Worm (Caenorhabditis elegans): ENCODE measurements around the gene C56G2.15.

C56G2.15 gene

DNA sequence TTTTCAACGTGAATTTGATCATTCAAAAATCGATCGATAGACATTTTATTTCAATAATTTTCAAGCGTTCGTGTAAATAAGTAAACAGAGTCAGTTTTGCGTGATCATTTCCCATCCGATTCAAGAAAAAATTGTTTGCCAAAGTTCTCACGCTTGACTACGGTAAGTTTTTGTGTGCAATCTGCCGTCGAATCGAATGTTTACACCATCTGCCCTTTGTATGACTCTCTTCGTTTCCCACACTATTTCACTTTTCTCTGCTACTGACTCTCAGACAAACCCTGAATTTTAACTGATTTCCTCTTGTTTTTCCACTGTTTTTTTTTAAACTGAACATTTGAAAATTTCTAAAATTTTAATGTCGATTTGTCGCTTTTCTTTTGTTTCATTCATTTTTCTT, 23.0 kb downstream of the C56G2.15 start (continued):
- TF ChIP-seq nhr-11 (tag; optimal IDR thresholded peaks at IDR 0.05) (peak; percentile 78), madf-5 (GFP tag; IDR thresholded peaks at IDR 0.05) (no peak), Y105C5A.15 (GFP tag; IDR thresholded peaks at IDR 0.05) (no peak), lir-3 (tag; optimal IDR thresholded peaks at IDR 0.05) (no peak), nhr-111 (GFP tag; optimal IDR thresholded peaks at IDR 0.05) (no peak), daf-16 (GFP tag; optimal IDR thresholded peaks at IDR 0.05) (peak in 1 of 2 experiments; percentile 66), daf-16 (tag; optimal IDR thresholded peaks at IDR 0.05) (peak; percentile 64), gei-8 (GFP tag; optimal IDR thresholded peaks at IDR 0.05) (no peak), egl-27 (tag; optimal IDR thresholded peaks at IDR 0.05) (no peak), ceh-44 (GFP tag; IDR thresholded peaks at IDR 0.05) (no peak), cey-2 (tag; optimal IDR thresholded peaks at IDR 0.05; ENCODE audit: borderline replicate concordance, insufficient read depth) (no peak), ceh-62 (tag; optimal IDR thresholded peaks at IDR 0.05) (no peak), dpl-1 (GFP tag; optimal IDR thresholded peaks at IDR 0.05) (peak; percentile 75), lsy-2 (tag; optimal IDR thresholded peaks at IDR 0.05) (peak; percentile 93 to 98), nhr-10 (tag; optimal IDR thresholded peaks at IDR 0.05) (peak; percentile 38), attf-4 (tag; optimal IDR thresholded peaks at IDR 0.05) (no peak), ZK337.2 (GFP tag; IDR thresholded peaks at IDR 0.05) (no peak), aly-2 (tag; optimal IDR thresholded peaks at IDR 0.05) (no peak), F37D6.2 (tag; optimal IDR thresholded peaks at IDR 0.05) (peak; percentile 38), lim-7 (GFP tag; IDR thresholded peaks at IDR 0.05) (0 out of 2 replicates have a peak, but pooled peaks have one; percentile 51), T26A8.4 (GFP tag; IDR thresholded peaks at IDR 0.05) (peak; percentile 66), ceh-20 (GFP tag; IDR thresholded peaks at IDR 0.05) (0 out of 2 replicates have a peak, but pooled peaks have one; percentile 33), F26F4.8 (GFP tag; conservative IDR thresholded peaks at IDR 0.05) (no peak), dve-1 (tag; optimal IDR thresholded peaks at IDR 0.05; ENCODE audit: insufficient read depth) (peak; percentile 59), pha-4 (GFP tag; IDR thresholded peaks at IDR 0.05) (peak; percentile 65; the same call in 1 of the 2 replicates), pha-4 (tag; optimal IDR thresholded peaks at IDR 0.05) (peak; percentile 8), ceh-82 (tag; optimal IDR thresholded peaks at IDR 0.05) (no peak), mes-2 (tag; optimal IDR thresholded peaks at IDR 0.05; ENCODE audit: poor library complexity, severe bottlenecking) (peak; percentile 87), madf-9 (GFP tag; conservative IDR thresholded peaks at IDR 0.05) (peak; percentile 58; the same call in 1 of the 2 replicates), spr-3 (GFP tag; optimal IDR thresholded peaks at IDR 0.05) (no peak), mdl-1 (tag; optimal IDR thresholded peaks at IDR 0.05) (peak in 1 of 2 experiments; percentile 78), nhr-42 (GFP tag; IDR thresholded peaks at IDR 0.05) (0 out of 2 replicates have a peak, but pooled peaks have one; percentile 33), spr-1 (tag; optimal IDR thresholded peaks at IDR 0.05) (no peak), Y48G9A.11 (GFP tag; IDR thresholded peaks at IDR 0.05) (0 out of 2 replicates have a peak, but pooled peaks have one; percentile 37), D1046.2 (GFP tag; IDR thresholded peaks at IDR 0.05) (no peak), php-3 (GFP tag; IDR thresholded peaks at IDR 0.05) (no peak), lin-39 (tag; optimal IDR thresholded peaks at IDR 0.05) (no peak), ZK546.5 (tag; optimal IDR thresholded peaks at IDR 0.05) (peak in 1 of 2 experiments; percentile 14), ctbp-1 (GFP tag; IDR thresholded peaks at IDR 0.05) (no peak), fos-1 (tag; optimal IDR thresholded peaks at IDR 0.05) (no peak), snpc-1.2 (GFP tag; IDR thresholded peaks at IDR 0.05) (no peak), nhr-102 (tag; optimal IDR thresholded peaks at IDR 0.05) (no peak), nhr-237 (tag; optimal IDR thresholded peaks at IDR 0.05) (no peak), zip-2 (tag; optimal IDR thresholded peaks at IDR 0.05) (no peak), unc-62 (GFP tag; optimal IDR thresholded peaks at IDR 0.05 in 1 of 2) (peak in 1 of 2 experiments; percentile 38), unc-62 (tag; optimal IDR thresholded peaks at IDR 0.05) (no peak), zip-11 (GFP tag; IDR thresholded peaks at IDR 0.05) (no peak), lin-29 (GFP tag; IDR thresholded peaks at IDR 0.05) (no peak), hif-1 (tag; optimal IDR thresholded peaks at IDR 0.05) (peak in 1 of 2 experiments; percentile 57), tra-1 (GFP tag; IDR thresholded peaks at IDR 0.05) (no peak), lin-13 (GFP tag; optimal IDR thresholded peaks at IDR 0.05) (peak; percentile 85), dmd-8 (GFP tag; IDR thresholded peaks at IDR 0.05) (no peak)

Data from whole organism, L4 larva.